Worm (Caenorhabditis elegans) whole organism, mixed stage, embryonic: ENCODE measurements around the gene B0416.5.

Source experiments
- M03D4.4 ChIP-seq: sonication (generic microtip); optimal IDR thresholded peaks from 2 replicates; lab custom pipeline; 2017; ENCODE audit warnings: mild to moderate bottlenecking, missing genetic modification characterization, missing compliant biosample characterization
- bed-3 ChIP-seq: fragments of 200-800 bp; sonication (Bioruptor generic); optimal IDR thresholded peaks from 3 replicates; lab custom pipeline; 2018; ENCODE audit warnings: mild to moderate bottlenecking, missing genetic modification characterization, moderate library complexity, missing compliant biosample characterization
- blmp-1 ChIP-seq: fragments of 150-350 bp; optimal IDR thresholded peaks from 2 replicates; lab custom pipeline; 2014; ENCODE audit warnings: missing biosample characterization, missing genetic modification characterization
- ceh-39 ChIP-seq: fragments of 150-350 bp; optimal IDR thresholded peaks from 2 replicates; lab custom pipeline; 2014; ENCODE audit warnings: missing biosample characterization, missing genetic modification characterization
- ceh-43 ChIP-seq: fragments of 200-800 bp; sonication (Bioruptor generic); optimal IDR thresholded peaks from 2 replicates; lab custom pipeline; 2018; ENCODE audit warnings: mild to moderate bottlenecking, missing genetic modification characterization, moderate library complexity, missing compliant biosample characterization
- ceh-83 ChIP-seq: fragments of 200-800 bp; sonication (Bioruptor generic); optimal IDR thresholded peaks from 2 replicates; lab custom pipeline; 2018; ENCODE audit warnings: mild to moderate bottlenecking, missing genetic modification characterization, missing compliant biosample characterization
- ces-1 ChIP-seq: fragments of 150-350 bp; optimal IDR thresholded peaks from 2 replicates; lab custom pipeline; 2014; ENCODE audit warnings: missing biosample characterization, missing genetic modification reagents, missing genetic modification characterization
- cnd-1 ChIP-seq: fragments of 200-800 bp; sonication (Bioruptor generic); optimal IDR thresholded peaks from 2 replicates; lab custom pipeline; 2018; ENCODE audit warnings: mild to moderate bottlenecking, missing genetic modification characterization, missing compliant biosample characterization
- drap-1 ChIP-seq: fragments of 200-800 bp; sonication (Bioruptor generic); optimal IDR thresholded peaks from 3 replicates; lab custom pipeline; 2018; ENCODE audit warnings: mild to moderate bottlenecking, missing genetic modification characterization, missing compliant biosample characterization
- elt-1 ChIP-seq: sonication (generic microtip); optimal IDR thresholded peaks from 2 replicates; lab custom pipeline; 2017; ENCODE audit warnings: missing genetic modification characterization, mild to moderate bottlenecking, missing compliant biosample characterization, antibody characterized with exemption, moderate library complexity, borderline replicate concordance; ENCODE audit not compliant: insufficient read depth
- elt-3 ChIP-seq: fragments of 150-350 bp; optimal IDR thresholded peaks from 2 replicates; lab custom pipeline; 2014; ENCODE audit warnings: missing biosample characterization, missing genetic modification characterization
- flh-1 ChIP-seq: fragments of 200-800 bp; sonication (Bioruptor generic); optimal IDR thresholded peaks from 2 replicates; lab custom pipeline; 2018; ENCODE audit warnings: mild to moderate bottlenecking, missing genetic modification characterization, moderate library complexity, missing compliant biosample characterization
- ham-2 ChIP-seq: fragments of 200-800 bp; sonication (Bioruptor generic); optimal IDR thresholded peaks from 2 replicates; lab custom pipeline; 2018; ENCODE audit warnings: mild to moderate bottlenecking, missing genetic modification characterization, missing compliant biosample characterization
- hlh-1 ChIP-seq: fragments of 150-350 bp; optimal IDR thresholded peaks from 2 replicates; lab custom pipeline; 2014; ENCODE audit warnings: missing biosample characterization, missing genetic modification reagents, missing genetic modification characterization
- lin-13 ChIP-seq: fragments of 150-350 bp; optimal IDR thresholded peaks from 2 replicates; lab custom pipeline; 2014; ENCODE audit warnings: missing biosample characterization, missing genetic modification characterization
- lin-32 ChIP-seq: fragments of 200-800 bp; sonication (Bioruptor generic); optimal IDR thresholded peaks from 2 replicates; lab custom pipeline; 2018; ENCODE audit warnings: mild to moderate bottlenecking, missing genetic modification characterization, missing compliant biosample characterization
- lsy-2 ChIP-seq: fragments of 150-350 bp; optimal IDR thresholded peaks from 2 replicates; lab custom pipeline; 2014; ENCODE audit warnings: missing biosample characterization, missing genetic modification characterization
- mab-5 ChIP-seq: fragments of 150-350 bp; optimal IDR thresholded peaks from 2 replicates; lab custom pipeline; 2014; ENCODE audit warnings: missing biosample characterization, missing genetic modification characterization
- mep-1 ChIP-seq: fragments of 150-350 bp; optimal IDR thresholded peaks from 2 replicates; lab custom pipeline; 2017; ENCODE audit warnings: missing biosample characterization, missing genetic modification reagents, missing genetic modification characterization, inconsistent platforms
- mls-2 ChIP-seq: sonication (generic microtip); optimal IDR thresholded peaks from 2 replicates; lab custom pipeline; 2016; ENCODE audit warnings: mild to moderate bottlenecking, missing genetic modification characterization, moderate library complexity, missing compliant biosample characterization
- nhr-12 ChIP-seq: fragments of 150-350 bp; optimal IDR thresholded peaks from 2 replicates; lab custom pipeline; 2014; ENCODE audit warnings: missing biosample characterization, missing genetic modification characterization
- nhr-2 ChIP-seq: fragments of 150-350 bp; optimal IDR thresholded peaks from 2 replicates; lab custom pipeline; 2014; ENCODE audit warnings: missing biosample characterization, missing genetic modification characterization
- nhr-237 ChIP-seq: fragments of 150-350 bp; optimal IDR thresholded peaks from 2 replicates; lab custom pipeline; 2014; ENCODE audit warnings: missing biosample characterization, missing genetic modification characterization
- nhr-28 ChIP-seq: fragments of 150-350 bp; optimal IDR thresholded peaks from 2 replicates; lab custom pipeline; 2014; ENCODE audit warnings: missing biosample characterization, missing genetic modification characterization
- nhr-76 ChIP-seq: sonication (generic microtip); optimal IDR thresholded peaks from 2 replicates; lab custom pipeline; 2017; ENCODE audit warnings: missing biosample characterization, missing genetic modification characterization
- pha-4 ChIP-seq: fragments of 150-350 bp; optimal IDR thresholded peaks from 2 replicates; lab custom pipeline; 2018; ENCODE audit warnings: missing biosample characterization, missing genetic modification reagents, missing genetic modification characterization
- sem-2 ChIP-seq: fragments of 200-800 bp; sonication (Bioruptor generic); optimal IDR thresholded peaks from 2 replicates; lab custom pipeline; 2018; ENCODE audit warnings: mild to moderate bottlenecking, missing genetic modification characterization, missing compliant biosample characterization
- snpc-4 ChIP-seq: fragments of 150-350 bp; optimal IDR thresholded peaks from 2 replicates; lab custom pipeline; 2014; ENCODE audit warnings: missing biosample characterization, missing genetic modification characterization
- sptf-1 ChIP-seq: sonication (generic microtip); optimal IDR thresholded peaks from 2 replicates; lab custom pipeline; 2017; ENCODE audit warnings: mild to moderate bottlenecking, missing genetic modification characterization, moderate library complexity, missing compliant biosample characterization
- tbx-8 ChIP-seq: fragments of 200-800 bp; sonication (Bioruptor generic); optimal IDR thresholded peaks from 2 replicates; lab custom pipeline; 2018; ENCODE audit warnings: mild to moderate bottlenecking, missing genetic modification characterization, moderate library complexity, missing compliant biosample characterization
- unc-120 ChIP-seq: sonication (generic microtip); optimal IDR thresholded peaks from 2 replicates; lab custom pipeline; 2017; ENCODE audit warnings: missing genetic modification characterization, missing compliant biosample characterization; ENCODE audit not compliant: poor library complexity, severe bottlenecking
- unc-39 ChIP-seq: fragments of 150-350 bp; optimal IDR thresholded peaks from 2 replicates; lab custom pipeline; 2014; ENCODE audit warnings: missing biosample characterization, missing genetic modification characterization
- unc-62 ChIP-seq: fragments of 150-350 bp; optimal IDR thresholded peaks from 2 replicates; lab custom pipeline; 2014; ENCODE audit warnings: missing biosample characterization, missing genetic modification reagents, missing genetic modification characterization
- zip-8 ChIP-seq: fragments of 150-350 bp; optimal IDR thresholded peaks from 2 replicates; lab custom pipeline; 2014; ENCODE audit warnings: missing biosample characterization, missing genetic modification characterization
- ztf-11 ChIP-seq: fragments of 150-350 bp; optimal IDR thresholded peaks from 2 replicates; lab custom pipeline; 2014; ENCODE audit warnings: missing biosample characterization, missing genetic modification characterization

B0416.5 gene

ce11 chrX:9296591-9296990 lies 25.9 kb upstream of the B0416.5 start, which contains the start of gene gly-13:
TSS of gene gly-13 (minus strand) at chrX:9296622.
- TF ChIP-seq ceh-43 (GFP tag; lab: Kevin White, UChicago) (peak; percentile 56), hlh-1 (tag; lab: Kevin White, UChicago) (peak; percentile 29), sptf-1 (tag; lab: Kevin White, UChicago) (peak; percentile 87), unc-62 (no peak), mls-2 (tag; lab: Kevin White, UChicago) (peak; percentile 72), tbx-8 (GFP tag; lab: Kevin White, UChicago) (peak; percentile 31), blmp-1 (peak; percentile 10), bed-3 (GFP tag; lab: Kevin White, UChicago) (peak; percentile 26), lin-13 (tag; lab: Kevin White, UChicago) (no peak), elt-3 (tag; lab: Kevin White, UChicago) (no peak), sem-2 (GFP tag; lab: Kevin White, UChicago) (peak; percentile 48), drap-1 (GFP tag; lab: Kevin White, UChicago) (no peak), nhr-28 (no peak), flh-1 (GFP tag; lab: Kevin White, UChicago) (peak; percentile 9), ham-2 (peak; percentile 27), mep-1 (tag; lab: Kevin White, UChicago) (peak; percentile 56), ceh-39 (no peak), nhr-76 (peak; percentile 65), elt-1 (no peak), snpc-4 (tag; lab: Kevin White, UChicago) (no peak), mab-5 (tag; lab: Kevin White, UChicago) (no peak), cnd-1 (peak; percentile 33), unc-120 (no peak), nhr-237 (tag; lab: Kevin White, UChicago) (no peak), nhr-2 (tag; lab: Kevin White, UChicago) (no peak), ceh-83 (GFP tag; lab: Kevin White, UChicago) (peak; percentile 19), ces-1 (GFP tag; lab: Kevin White, UChicago) (peak; percentile 11), lin-32 (GFP tag; lab: Kevin White, UChicago) (peak; percentile 35), M03D4.4 (no peak), zip-8 (tag; lab: Kevin White, UChicago) (no peak), pha-4 (tag; lab: Kevin White, UChicago) (peak; percentile 4), unc-39 (tag; lab: Kevin White, UChicago) (no peak), ztf-11 (tag; lab: Kevin White, UChicago) (peak; percentile 15), nhr-12 (tag; lab: Kevin White, UChicago) (no peak), lsy-2 (peak; percentile 41)

- TF ChIP-seq ceh-83 (GFP tag; lab: Kevin White, UChicago) (no peak), mls-2 (tag; lab: Kevin White, UChicago) (no peak), nhr-28 (no peak), nhr-237 (tag; lab: Kevin White, UChicago) (no peak), bed-3 (GFP tag; lab: Kevin White, UChicago) (no peak), cnd-1 (no peak), zip-8 (tag; lab: Kevin White, UChicago) (no peak), nhr-12 (tag; lab: Kevin White, UChicago) (no peak), lin-32 (GFP tag; lab: Kevin White, UChicago) (no peak), mab-5 (tag; lab: Kevin White, UChicago) (no peak), ces-1 (GFP tag; lab: Kevin White, UChicago) (no peak), elt-1 (no peak), nhr-76 (no peak), ztf-11 (tag; lab: Kevin White, UChicago) (no peak), tbx-8 (GFP tag; lab: Kevin White, UChicago) (no peak), ceh-43 (GFP tag; lab: Kevin White, UChicago) (no peak), hlh-1 (tag; lab: Kevin White, UChicago) (no peak), blmp-1 (no peak), sptf-1 (tag; lab: Kevin White, UChicago) (no peak), drap-1 (GFP tag; lab: Kevin White, UChicago) (no peak)
Observed at ce11 chrX:9295471-9295870, 24.8 kb upstream of the B0416.5 start.

- no peak for TF ChIP-seq nhr-76
- TF ChIP-seq M03D4.4 = no peak
- TF ChIP-seq lin-32 (GFP tag; lab: Kevin White, UChicago) = no peak
- no peak for TF ChIP-seq nhr-2 (tag; lab: Kevin White, UChicago)
- no peak for TF ChIP-seq zip-8 (tag; lab: Kevin White, UChicago)
- TF ChIP-seq unc-120 = no peak
- no peak for TF ChIP-seq unc-39 (tag; lab: Kevin White, UChicago)
- TF ChIP-seq ceh-43 (GFP tag; lab: Kevin White, UChicago) = no peak
- TF ChIP-seq mep-1 (tag; lab: Kevin White, UChicago) = no peak
- no peak for TF ChIP-seq elt-1
- no peak for TF ChIP-seq sptf-1 (tag; lab: Kevin White, UChicago)
- TF ChIP-seq snpc-4 (tag; lab: Kevin White, UChicago) = no peak
- TF ChIP-seq mls-2 (tag; lab: Kevin White, UChicago) = no peak
- TF ChIP-seq nhr-237 (tag; lab: Kevin White, UChicago) = no peak
- TF ChIP-seq drap-1 (GFP tag; lab: Kevin White, UChicago) = no peak
- TF ChIP-seq pha-4 (tag; lab: Kevin White, UChicago) = no peak
- TF ChIP-seq lin-13 (tag; lab: Kevin White, UChicago) = no peak
- no peak for TF ChIP-seq lsy-2
- TF ChIP-seq, all 35 proteins: peak for 0
Observed at ce11 chrX:9291345-9291744, 20.7 kb upstream of the B0416.5 start, which contains the start of gene B0416.3. TSS of gene B0416.3 (plus strand) at chrX:9291645.
